Fruit fly (Drosophila melanogaster) whole organism, wandering third instar larva: ENCODE results near the gene fru.

Experiments
- GATAd ChIP-seq: sonication (Bioruptor generic); optimal IDR thresholded peaks from 2 replicates; lab custom pipeline; 2016; ENCODE audit warnings: missing biosample characterization, missing genetic modification characterization
- HLH106 ChIP-seq: fragments of 200-800 bp; optimal IDR thresholded peaks from 3 replicates; lab custom pipeline; 2019; ENCODE audit warnings: missing biosample characterization, mild to moderate bottlenecking, missing genetic modification characterization, moderate library complexity
- Hnf4 ChIP-seq: fragments of 200-800 bp; sonication (Bioruptor generic); optimal IDR thresholded peaks from 2 replicates; lab custom pipeline; 2016; ENCODE audit warnings: missing biosample characterization, mild to moderate bottlenecking, missing genetic modification characterization
- Myc ChIP-seq: fragments of >200 bp; optimal IDR thresholded peaks from 2 replicates; lab custom pipeline; 2017
- N ChIP-seq: fragments of >200 bp; optimal IDR thresholded peaks from 2 replicates; lab custom pipeline; 2018; ENCODE audit warnings: missing biosample characterization, missing external identifiers, missing genetic modification characterization
- Vsx2 ChIP-seq: fragments of 200-300, 225-300 bp; sonication (Bioruptor generic); optimal IDR thresholded peaks from 2 replicates; lab custom pipeline; 2018; ENCODE audit warnings: missing biosample characterization, missing genetic modification characterization; ENCODE audit not compliant: partially characterized antibody
- dmrt93B ChIP-seq: fragments of 200-800 bp; sonication (Bioruptor generic); optimal IDR thresholded peaks from 2 replicates; lab custom pipeline; 2018; ENCODE audit warnings: missing biosample characterization, mild to moderate bottlenecking, missing genetic modification characterization
- dsf ChIP-seq: sonication (Bioruptor generic); optimal IDR thresholded peaks from 2 replicates; lab custom pipeline; 2016; ENCODE audit warnings: missing biosample characterization, missing genetic modification characterization, borderline replicate concordance
- ey ChIP-seq: fragments of 200-800 bp; sonication (Bioruptor generic); optimal IDR thresholded peaks from 2 replicates; lab custom pipeline; 2016; ENCODE audit warnings: missing biosample characterization, missing genetic modification characterization
- foxo ChIP-seq, 2 experiments: fragments of 200-800 bp; sonication (Bioruptor generic); optimal IDR thresholded peaks; 2 replicates in 1 of 2; 3 replicates in 1 of 2; lab custom pipeline; 2016 to 2017; ENCODE audit warnings: missing biosample characterization in 2 of 2, missing genetic modification characterization in 2 of 2
- h ChIP-seq: fragments of 200-800 bp; sonication (Bioruptor generic); optimal IDR thresholded peaks from 3 replicates; lab custom pipeline; 2016; ENCODE audit warnings: missing biosample characterization, mild to moderate bottlenecking, missing genetic modification characterization
- sv ChIP-seq: fragments of 200-800 bp; sonication (Bioruptor generic); optimal IDR thresholded peaks from 3 replicates; lab custom pipeline; 2016; ENCODE audit warnings: missing biosample characterization, missing genetic modification characterization
- usp ChIP-seq: fragments of >200 bp; optimal IDR thresholded peaks from 2 replicates; lab custom pipeline; 2017; ENCODE audit warnings: missing biosample characterization, missing genetic modification characterization
- woc ChIP-seq: sonication (Bioruptor generic); optimal IDR thresholded peaks from 2 replicates; lab custom pipeline; 2016; ENCODE audit warnings: missing biosample characterization, mild to moderate bottlenecking, missing genetic modification characterization

fru gene

dm6 chr3R:18365978-18366643 is 179.3 kb downstream of the fru start, which contains the start of the genes WRNexo and Nup43:
TSS of gene WRNexo (minus strand) at chr3R:18366162.
TSS of gene Nup43 (plus strand) at chr3R:18366638.
- TF ChIP-seq usp (GFP tag; lab: Kevin White, UChicago), result no peak
- TF ChIP-seq Hnf4 (GFP tag; lab: Kevin White, UChicago), result no peak
- no peak for TF ChIP-seq Vsx2 (GFP tag; lab: Kevin White, UChicago)
- TF ChIP-seq sv, result peak; percentile 14
- peak; percentile 57 for TF ChIP-seq HLH106
- TF ChIP-seq h (GFP tag; lab: Kevin White, UChicago), result no peak
- peak; percentile 7 for TF ChIP-seq ey (GFP tag; lab: Kevin White, UChicago)
- TF ChIP-seq dmrt93B, result peak; percentile 20
- TF ChIP-seq Myc (lab: Kevin White, UChicago), result peak; percentile 4
- TF ChIP-seq GATAd (GFP tag; lab: Kevin White, UChicago), result no peak
- peak in 1 of 2 experiments; percentile 47 for TF ChIP-seq foxo (GFP tag; optimal IDR thresholded peaks at IDR 0.05; lab: Kevin White, UChicago)
- TF ChIP-seq woc (GFP tag; lab: Kevin White, UChicago), result peak; percentile 58
- no peak for TF ChIP-seq N (GFP tag; lab: Kevin White, UChicago)
- TF ChIP-seq dsf (GFP tag; lab: Kevin White, UChicago), result no peak
